Fruit fly (Drosophila melanogaster): ENCODE data around the gene CG32638.

DNA sequence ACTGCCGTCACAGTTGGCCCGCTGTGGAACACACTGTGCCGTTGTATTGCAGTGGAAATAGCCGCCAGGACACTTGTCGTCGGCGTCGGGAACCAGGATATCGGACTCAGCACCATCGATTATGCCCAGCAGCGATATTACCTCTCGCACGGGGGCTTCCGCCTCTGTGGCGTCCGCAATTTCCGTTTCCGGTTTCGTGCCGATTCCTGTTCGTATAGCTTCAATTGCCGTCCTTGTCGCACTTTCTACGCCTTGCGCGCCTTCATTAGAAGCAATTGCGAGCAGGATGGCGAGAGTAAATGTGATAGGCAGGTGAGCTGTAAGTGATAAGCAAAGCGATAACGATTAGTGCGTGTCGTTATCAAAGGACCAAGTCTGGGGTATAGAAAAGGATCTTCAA, 44.3 kb upstream of the CG32638 start:
- TF ChIP-seq Sin3A (optimal IDR thresholded peaks at IDR 0.05) (no peak), ttk (optimal IDR thresholded peaks at IDR 0.05) (no peak), psq (optimal IDR thresholded peaks at IDR 0.05) (no peak), Myc (optimal IDR thresholded peaks at IDR 0.05) (no peak), h (optimal IDR thresholded peaks at IDR 0.05) (no peak), insv (optimal IDR thresholded peaks at IDR 0.05) (no peak)
